Worm (Caenorhabditis elegans): ENCODE results near the gene srbc-44.

Gene srbc-44

DNA sequence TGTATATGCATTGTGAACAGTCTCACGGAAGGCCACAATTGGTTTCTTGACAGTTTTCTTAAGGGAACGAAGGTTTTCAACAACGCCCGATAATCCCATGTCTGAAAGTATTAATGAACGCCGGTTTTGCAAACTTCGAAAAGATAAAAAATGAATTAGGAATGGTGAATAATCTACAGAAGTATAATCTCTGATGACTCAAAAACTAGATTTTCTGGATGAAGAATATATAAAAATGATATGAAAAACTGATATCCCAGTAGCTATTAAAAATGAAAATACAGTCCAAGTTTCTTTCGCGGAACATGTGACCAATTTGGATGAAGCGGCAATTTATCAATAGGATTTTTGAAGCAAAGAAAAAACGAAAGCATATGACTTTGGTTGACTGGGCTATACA, 25.7 kb upstream of the srbc-44 start, which contains the start of gene ZC443.3:
TSS of gene ZC443.3 (minus strand) at position 101 of the 400 bp plus-strand sequence.
- TF ChIP-seq blmp-1 (tag; optimal IDR thresholded peaks at IDR 0.05) = no peak
- TF ChIP-seq unc-120 (tag; optimal IDR thresholded peaks at IDR 0.05; ENCODE audit: poor library complexity, severe bottlenecking) = no peak
- TF ChIP-seq mep-1 (tag; optimal IDR thresholded peaks at IDR 0.05) = no peak
- TF ChIP-seq lin-32 (GFP tag; optimal IDR thresholded peaks at IDR 0.05) = no peak
- TF ChIP-seq unc-39 (tag; optimal IDR thresholded peaks at IDR 0.05) = no peak
- no peak for TF ChIP-seq hlh-1 (tag; optimal IDR thresholded peaks at IDR 0.05)
- no peak for TF ChIP-seq ceh-39 (tag; optimal IDR thresholded peaks at IDR 0.05)
- TF ChIP-seq drap-1 (GFP tag; optimal IDR thresholded peaks at IDR 0.05) = no peak
- TF ChIP-seq pha-4 (tag; optimal IDR thresholded peaks at IDR 0.05) = no peak
- no peak for TF ChIP-seq nhr-2 (tag; optimal IDR thresholded peaks at IDR 0.05)
- no peak for TF ChIP-seq unc-62 (GFP tag; optimal IDR thresholded peaks at IDR 0.05)
- TF ChIP-seq ces-1 (GFP tag; optimal IDR thresholded peaks at IDR 0.05) = no peak
- TF ChIP-seq cnd-1 (tag; optimal IDR thresholded peaks at IDR 0.05) = no peak
- TF ChIP-seq elt-1 (tag; optimal IDR thresholded peaks at IDR 0.05; ENCODE audit: borderline replicate concordance, insufficient read depth) = no peak
- TF ChIP-seq mab-5 (tag; optimal IDR thresholded peaks at IDR 0.05) = no peak

ce11 chrV:12811810-12812209, 23.5 kb upstream of the srbc-44 start:
- TF ChIP-seq snpc-4 (tag; optimal IDR thresholded peaks at IDR 0.05) = no peak
- TF ChIP-seq lin-13 (tag; optimal IDR thresholded peaks at IDR 0.05) = no peak
- TF ChIP-seq ces-1 (GFP tag; optimal IDR thresholded peaks at IDR 0.05) = no peak
- no peak for TF ChIP-seq ztf-11 (tag; optimal IDR thresholded peaks at IDR 0.05)
- no peak for TF ChIP-seq cnd-1 (tag; optimal IDR thresholded peaks at IDR 0.05)
- no peak for TF ChIP-seq M03D4.4 (tag; optimal IDR thresholded peaks at IDR 0.05)
- TF ChIP-seq drap-1 (GFP tag; optimal IDR thresholded peaks at IDR 0.05) = no peak
- no peak for TF ChIP-seq lsy-2 (tag; optimal IDR thresholded peaks at IDR 0.05)
- TF ChIP-seq nhr-2 (tag; optimal IDR thresholded peaks at IDR 0.05) = no peak
- no peak for TF ChIP-seq nhr-28 (tag; optimal IDR thresholded peaks at IDR 0.05)
- no peak for TF ChIP-seq nhr-12 (tag; optimal IDR thresholded peaks at IDR 0.05)
- no peak for TF ChIP-seq flh-1 (GFP tag; optimal IDR thresholded peaks at IDR 0.05)
- TF ChIP-seq blmp-1 (tag; optimal IDR thresholded peaks at IDR 0.05) = no peak
- no peak for TF ChIP-seq elt-1 (tag; optimal IDR thresholded peaks at IDR 0.05; ENCODE audit: borderline replicate concordance, insufficient read depth)
- TF ChIP-seq unc-62 (GFP tag; optimal IDR thresholded peaks at IDR 0.05) = no peak
- TF ChIP-seq unc-120 (tag; optimal IDR thresholded peaks at IDR 0.05; ENCODE audit: poor library complexity, severe bottlenecking) = no peak
- no peak for TF ChIP-seq hlh-1 (tag; optimal IDR thresholded peaks at IDR 0.05)
- TF ChIP-seq sptf-1 (tag; optimal IDR thresholded peaks at IDR 0.05) = no peak
- TF ChIP-seq elt-3 (tag; optimal IDR thresholded peaks at IDR 0.05) = no peak
- no peak for TF ChIP-seq ham-2 (GFP tag; optimal IDR thresholded peaks at IDR 0.05)

- no peak for TF ChIP-seq ceh-43 (GFP tag; optimal IDR thresholded peaks at IDR 0.05)
- peak; percentile 59 for TF ChIP-seq ces-1 (GFP tag; optimal IDR thresholded peaks at IDR 0.05)
These were observed 22.8 kb upstream of the srbc-44 start, which contains the start of gene ZC443.2 for ce11 chrV:12811126-12811525. Gene ZC443.2, minus strand, starts transcription at chrV:12811192.

- no peak for TF ChIP-seq nhr-237 (tag; optimal IDR thresholded peaks at IDR 0.05)
- TF ChIP-seq drap-1 (GFP tag; optimal IDR thresholded peaks at IDR 0.05) = no peak
- no peak for TF ChIP-seq lin-32 (GFP tag; optimal IDR thresholded peaks at IDR 0.05)
- no peak for TF ChIP-seq ztf-11 (tag; optimal IDR thresholded peaks at IDR 0.05)
- TF ChIP-seq ceh-39 (tag; optimal IDR thresholded peaks at IDR 0.05) = no peak
These were observed 21.5 kb upstream of the srbc-44 start, which contains the start of gene ZC443.1 for ce11 chrV:12809876-12810275. Gene ZC443.1, minus strand, starts transcription at chrV:12810080.

DNA sequence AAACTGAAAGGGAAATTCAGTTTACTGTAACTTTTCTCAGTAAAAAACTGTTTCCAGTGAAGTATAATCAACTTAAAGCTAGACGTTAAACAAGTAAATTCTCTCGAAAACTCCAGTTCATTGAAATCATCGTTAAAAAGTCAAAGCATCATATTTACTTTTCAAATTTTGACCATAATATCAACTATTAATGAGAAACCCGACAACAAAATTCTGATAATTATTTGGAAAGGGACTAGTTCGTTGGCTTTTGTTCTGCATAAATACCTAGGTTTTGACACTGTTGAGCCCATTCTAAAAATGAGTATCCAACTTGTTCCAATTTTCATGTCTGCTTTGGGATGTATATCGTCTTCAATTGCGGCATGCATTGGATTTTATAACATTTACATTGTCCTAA, 17.8 kb upstream of the srbc-44 start, which contains the start of gene ZC443.7:
TSS of gene ZC443.7 (plus strand) at position 301 of the 400 bp plus-strand sequence.
- no peak for TF ChIP-seq blmp-1 (tag; optimal IDR thresholded peaks at IDR 0.05)
- TF ChIP-seq tbx-8 (GFP tag; optimal IDR thresholded peaks at IDR 0.05) = no peak

DNA sequence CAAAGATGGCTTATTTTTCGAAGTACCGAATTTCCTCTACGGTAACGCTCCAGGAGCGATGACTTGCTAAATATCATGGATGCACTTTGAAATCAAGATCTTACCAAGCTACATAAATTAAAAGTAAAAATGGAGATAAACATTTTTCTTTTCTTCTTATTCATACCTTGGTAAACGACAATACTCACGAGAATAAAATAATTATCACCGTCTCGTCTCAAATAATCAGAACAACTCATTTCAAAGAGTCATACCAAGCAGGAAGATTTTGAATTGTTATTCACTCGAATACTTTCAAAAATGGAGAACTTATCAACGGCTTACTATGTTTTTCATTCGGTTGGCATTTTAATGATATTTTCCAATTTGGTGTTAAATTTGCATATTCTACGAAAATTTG, 14.9 kb upstream of the srbc-44 start, which contains the start of gene srbc-45:
TSS of gene srbc-45 (plus strand) at position 301 of the 400 bp plus-strand sequence.
- TF ChIP-seq sem-2 (GFP tag; optimal IDR thresholded peaks at IDR 0.05) (no peak), unc-39 (tag; optimal IDR thresholded peaks at IDR 0.05) (no peak), nhr-28 (tag; optimal IDR thresholded peaks at IDR 0.05) (no peak), nhr-76 (tag; optimal IDR thresholded peaks at IDR 0.05) (no peak), elt-1 (tag; optimal IDR thresholded peaks at IDR 0.05; ENCODE audit: borderline replicate concordance, insufficient read depth) (no peak), ces-1 (GFP tag; optimal IDR thresholded peaks at IDR 0.05) (no peak), mls-2 (tag; optimal IDR thresholded peaks at IDR 0.05) (no peak), cnd-1 (tag; optimal IDR thresholded peaks at IDR 0.05) (no peak), nhr-12 (tag; optimal IDR thresholded peaks at IDR 0.05) (no peak), blmp-1 (tag; optimal IDR thresholded peaks at IDR 0.05) (no peak), pha-4 (tag; optimal IDR thresholded peaks at IDR 0.05) (no peak), elt-3 (tag; optimal IDR thresholded peaks at IDR 0.05) (no peak), ceh-83 (GFP tag; optimal IDR thresholded peaks at IDR 0.05) (no peak), zip-8 (tag; optimal IDR thresholded peaks at IDR 0.05) (no peak)
